Worm (Caenorhabditis elegans): ENCODE results near the gene srm-6.

srm-6 gene

DNA sequence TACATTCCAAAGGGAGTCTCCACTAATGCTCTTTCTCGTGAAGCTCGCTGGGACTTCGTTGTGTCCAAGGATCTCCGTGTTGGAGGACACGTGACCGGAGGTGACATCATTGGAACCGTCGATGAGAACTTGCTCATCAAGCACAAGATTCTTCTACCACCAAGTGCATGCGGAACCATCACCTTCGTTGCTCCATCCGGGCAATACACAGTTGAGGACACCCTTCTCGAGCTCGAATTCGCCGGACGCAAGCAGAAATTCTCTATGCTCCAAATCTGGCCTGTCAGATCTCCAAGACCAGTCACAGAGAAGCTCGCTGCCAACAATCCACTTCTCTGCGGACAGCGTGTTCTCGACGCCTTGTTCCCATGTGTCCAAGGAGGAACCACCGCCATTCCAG lies 15.3 kb downstream of the srm-6 start (continued):
- 0 out of 2 replicates have a peak, but pooled peaks have one; percentile 13 for TF ChIP-seq egl-18 (GFP tag; IDR thresholded peaks at IDR 0.05)
- no peak for TF ChIP-seq F52B5.7 (tag; optimal IDR thresholded peaks at IDR 0.05)
- TF ChIP-seq ztf-6 (GFP tag; IDR thresholded peaks at IDR 0.05), result no peak
- TF ChIP-seq dpff-1 (tag; optimal IDR thresholded peaks at IDR 0.05), result peak; percentile 27
- TF ChIP-seq dox-1 (GFP tag; IDR thresholded peaks at IDR 0.05), result 0 out of 2 replicates have a peak, but pooled peaks have one; percentile 11
- TF ChIP-seq nfyb-1 (GFP tag; IDR thresholded peaks at IDR 0.05), result 0 out of 2 replicates have a peak, but pooled peaks have one; percentile 23
- TF ChIP-seq zfh-2 (GFP tag; conservative IDR thresholded peaks at IDR 0.05), result peak; percentile 49; the same call in 1 of the 2 replicates
- 0 out of 2 replicates have a peak, but pooled peaks have one; percentile 21 for TF ChIP-seq K11D2.4 (GFP tag; IDR thresholded peaks at IDR 0.05)
- no peak for TF ChIP-seq Y79H2A.3 (GFP tag; conservative IDR thresholded peaks at IDR 0.05)
- TF ChIP-seq ama-1 (optimal IDR thresholded peaks at IDR 0.05), result no peak
- TF ChIP-seq ama-1 (GFP tag; optimal IDR thresholded peaks at IDR 0.05), result no peak
- peak; percentile 27; the same call in 1 of the 2 replicates for TF ChIP-seq madf-3 (GFP tag; IDR thresholded peaks at IDR 0.05)
- no peak for TF ChIP-seq cebp-1 (GFP tag; IDR thresholded peaks at IDR 0.05)
- no peak for TF ChIP-seq cebp-1 (tag; optimal IDR thresholded peaks at IDR 0.05)
- no peak for TF ChIP-seq ztf-26 (tag; optimal IDR thresholded peaks at IDR 0.05)

DNA sequence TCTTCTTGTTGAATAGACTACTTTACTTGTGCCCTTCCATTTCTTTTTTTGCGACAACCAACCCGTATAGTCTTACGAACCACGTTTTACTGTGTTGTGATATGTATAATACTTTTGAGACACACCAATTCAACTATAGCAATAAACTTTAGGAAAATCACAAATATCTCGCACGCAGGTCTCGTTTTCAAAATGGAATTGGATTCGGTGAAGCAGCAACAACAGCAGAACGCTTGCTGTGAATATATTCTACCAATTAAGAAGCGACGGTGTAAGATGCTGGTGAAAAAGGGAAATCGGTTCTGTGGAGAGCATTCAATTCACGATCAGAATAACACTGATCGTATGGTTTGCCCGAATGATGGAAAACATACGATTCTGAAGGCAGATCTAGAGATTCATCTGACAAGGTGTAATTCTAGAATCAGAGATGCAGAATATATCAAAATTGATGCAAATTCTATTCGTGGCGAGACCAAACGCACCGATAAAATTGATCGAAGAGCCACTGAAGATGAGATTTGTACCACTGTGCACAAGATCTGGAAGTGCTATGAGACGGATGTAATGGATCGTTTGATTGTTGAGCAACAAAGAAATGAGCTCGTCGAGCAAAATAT lies 17.6 kb downstream of the srm-6 start, which contains the start of gene Y49A3A.3:
Gene Y49A3A.3 (plus strand): TSS at position 153 of the 620 bp plus-strand sequence.
- TF ChIP-seq nfya-1 (tag; optimal IDR thresholded peaks at IDR 0.05; ENCODE audit: borderline replicate concordance, insufficient read depth), result no peak
- TF ChIP-seq lag-1 (GFP tag; IDR thresholded peaks at IDR 0.05), result no peak
- peak; percentile 23; the same call in 1 of the 2 replicates for TF ChIP-seq hmg-1.2 (GFP tag; IDR thresholded peaks at IDR 0.05)
- TF ChIP-seq efl-1 (GFP tag; optimal IDR thresholded peaks at IDR 0.05), result no peak
- TF ChIP-seq ztf-3 (GFP tag; optimal IDR thresholded peaks at IDR 0.05), result peak; percentile 72
- TF ChIP-seq F37B4.10 (GFP tag; IDR thresholded peaks at IDR 0.05), result no peak
- TF ChIP-seq pha-4 (tag; optimal IDR thresholded peaks at IDR 0.05), result no peak
- TF ChIP-seq lin-26 (GFP tag; IDR thresholded peaks at IDR 0.05), result 0 out of 2 replicates have a peak, but pooled peaks have one; percentile 19
- no peak for TF ChIP-seq nhr-120 (GFP tag; IDR thresholded peaks at IDR 0.05)
- peak; percentile 52 for TF ChIP-seq ztf-18 (tag; optimal IDR thresholded peaks at IDR 0.05)
- TF ChIP-seq dox-1 (GFP tag; IDR thresholded peaks at IDR 0.05), result peak; percentile 34; the same call in 1 of the 2 replicates
- peak; percentile 17; the same call in 1 of the 2 replicates for TF ChIP-seq hsf-1 (GFP tag; IDR thresholded peaks at IDR 0.05)
- TF ChIP-seq ZK185.1 (tag; optimal IDR thresholded peaks at IDR 0.05; ENCODE audit: poor library complexity, severe bottlenecking), result peak; percentile 56
- no peak for TF ChIP-seq mxl-1 (tag; optimal IDR thresholded peaks at IDR 0.05)
- TF ChIP-seq nhr-27 (tag; optimal IDR thresholded peaks at IDR 0.05), result peak; percentile 88
- no peak for TF ChIP-seq somi-1 (GFP tag; optimal IDR thresholded peaks at IDR 0.05)
- no peak for TF ChIP-seq zfh-2 (GFP tag; conservative IDR thresholded peaks at IDR 0.05)
- TF ChIP-seq ztf-6 (GFP tag; IDR thresholded peaks at IDR 0.05), result no peak
- no peak for TF ChIP-seq egl-44 (GFP tag; IDR thresholded peaks at IDR 0.05)
- TF ChIP-seq aptf-3 (GFP tag; IDR thresholded peaks at IDR 0.05), result no peak
- peak; percentile 16 for TF ChIP-seq ztf-22 (GFP tag; optimal IDR thresholded peaks at IDR 0.05)
- TF ChIP-seq F33H1.4 (GFP tag; IDR thresholded peaks at IDR 0.05), result no peak
- TF ChIP-seq ekl-4 (GFP tag; IDR thresholded peaks at IDR 0.05), result peak; percentile 90
- peak; percentile 76 for TF ChIP-seq ama-1 (optimal IDR thresholded peaks at IDR 0.05)
- peak in 1 of 2 experiments; percentile 80 for TF ChIP-seq ama-1 (GFP tag; optimal IDR thresholded peaks at IDR 0.05)
- no peak for TF ChIP-seq attf-6 (GFP tag; IDR thresholded peaks at IDR 0.05)
- peak; percentile 87 for TF ChIP-seq F52B5.7 (tag; optimal IDR thresholded peaks at IDR 0.05)
- TF ChIP-seq Y67H2A.10 (GFP tag; conservative IDR thresholded peaks at IDR 0.05), result no peak
- TF ChIP-seq let-526 (GFP tag; IDR thresholded peaks at IDR 0.05), result no peak
- TF ChIP-seq sea-2 (GFP tag; IDR thresholded peaks at IDR 0.05), result no peak
- no peak for TF ChIP-seq T26A5.8 (tag; optimal IDR thresholded peaks at IDR 0.05)
- TF ChIP-seq Y95B8A.8 (GFP tag; IDR thresholded peaks at IDR 0.05), result peak; percentile 5; the same call in 1 of the 2 replicates
- TF ChIP-seq fkh-3 (tag; optimal IDR thresholded peaks at IDR 0.05), result peak; percentile 63
- no peak for TF ChIP-seq rec-8 (tag; optimal IDR thresholded peaks at IDR 0.05)
- TF ChIP-seq let-607 (tag; optimal IDR thresholded peaks at IDR 0.05), result peak; percentile 61 to 71
- no peak for TF ChIP-seq nhr-179 (tag; optimal IDR thresholded peaks at IDR 0.05)
- TF ChIP-seq aptf-2 (GFP tag; conservative IDR thresholded peaks at IDR 0.05), result no peak
